Worm (Caenorhabditis elegans): ENCODE results near the gene gcy-15.
"Not testable (repeated sequence)": the region's sequence is repeated elsewhere in the genome, so short reads cannot be mapped to it uniquely, and the experiment has no call there.

Gene gcy-15

ce11 chrII:3206423-3206989 lies 9.6 kb upstream of the gcy-15 start, which contains the start of the genes ZC239.20 and ZC239.21:
TSS of gene ZC239.20 (minus strand) at chrII:3206523.
TSS of gene ZC239.21 (plus strand) at chrII:3206939.
- no peak for TF ChIP-seq lin-26 (GFP tag; IDR thresholded peaks at IDR 0.05)
- no peak for TF ChIP-seq athp-1 (tag; optimal IDR thresholded peaks at IDR 0.05)
- no peak for TF ChIP-seq madf-10 (tag; optimal IDR thresholded peaks at IDR 0.05)
- no peak for TF ChIP-seq B0336.3 (GFP tag; IDR thresholded peaks at IDR 0.05)
- no peak for TF ChIP-seq sea-2 (GFP tag; IDR thresholded peaks at IDR 0.05)
- no peak for TF ChIP-seq F22D6.2 (tag; optimal IDR thresholded peaks at IDR 0.05)
- no peak for TF ChIP-seq mcd-1 (GFP tag; IDR thresholded peaks at IDR 0.05)
- TF ChIP-seq K12H6.12 (tag; optimal IDR thresholded peaks at IDR 0.05) = no peak
- no peak for TF ChIP-seq let-526 (GFP tag; IDR thresholded peaks at IDR 0.05)
- no peak for TF ChIP-seq hrde-1 (tag; optimal IDR thresholded peaks at IDR 0.05; ENCODE audit: borderline replicate concordance)
- TF ChIP-seq attf-3 (GFP tag; conservative IDR thresholded peaks at IDR 0.05) = no peak
- no peak for TF ChIP-seq nfyb-1 (GFP tag; IDR thresholded peaks at IDR 0.05)
- TF ChIP-seq nhr-179 (tag; optimal IDR thresholded peaks at IDR 0.05) = no peak
- TF ChIP-seq bed-2 (GFP tag; IDR thresholded peaks at IDR 0.05) = no peak
- no peak for TF ChIP-seq D2030.7 (GFP tag; IDR thresholded peaks at IDR 0.05)

- TF ChIP-seq F57A8.1 (GFP tag; optimal IDR thresholded peaks at IDR 0.05) (no peak), nhr-120 (GFP tag; IDR thresholded peaks at IDR 0.05) (no peak), ceh-79 (tag; optimal IDR thresholded peaks at IDR 0.05) (no peak), hlh-26 (GFP tag; conservative IDR thresholded peaks at IDR 0.05) (no peak), T26A5.8 (tag; optimal IDR thresholded peaks at IDR 0.05) (no peak)
These were observed 6.5 kb upstream of the gcy-15 start, which contains the start of gene sri-50 for ce11 chrII:3203415-3203814. TSS of gene sri-50 (plus strand) at chrII:3203715.

ce11 chrII:3202519-3202918 lies 5.7 kb upstream of the gcy-15 start, which contains the start of gene sri-53:
TSS of gene sri-53 (minus strand) at chrII:3202619.
- TF ChIP-seq tbp1 (GFP tag; optimal IDR thresholded peaks at IDR 0.05) (no peak), let-526 (GFP tag; IDR thresholded peaks at IDR 0.05) (no peak), B0035.1 (tag; optimal IDR thresholded peaks at IDR 0.05) (no peak), F55B11.4 (tag; optimal IDR thresholded peaks at IDR 0.05; ENCODE audit: borderline replicate concordance, insufficient read depth) (no peak), bed-1 (GFP tag; IDR thresholded peaks at IDR 0.05) (no peak), F39B2.1 (GFP tag; IDR thresholded peaks at IDR 0.05) (no peak)

ce11 chrII:3201242-3201641 lies 4.4 kb upstream of the gcy-15 start, which contains the start of gene sri-48:
TSS of gene sri-48 (minus strand) at chrII:3201342.
- TF ChIP-seq atf-7 (tag; optimal IDR thresholded peaks at IDR 0.05); him-1 (tag; optimal IDR thresholded peaks at IDR 0.05); lir-1 (GFP tag; conservative IDR thresholded peaks at IDR 0.05): not testable (repeated sequence)

- no peak for TF ChIP-seq ztf-26 (tag; optimal IDR thresholded peaks at IDR 0.05)
- no peak for TF ChIP-seq B0336.3 (GFP tag; IDR thresholded peaks at IDR 0.05)
- no peak for TF ChIP-seq F57C9.4 (tag; optimal IDR thresholded peaks at IDR 0.05)
- TF ChIP-seq madf-3 (GFP tag; IDR thresholded peaks at IDR 0.05) = no peak
- TF ChIP-seq athp-1 (tag; optimal IDR thresholded peaks at IDR 0.05) = no peak
- TF ChIP-seq snpc-1.1 (tag; optimal IDR thresholded peaks at IDR 0.05; ENCODE audit: insufficient read depth) = no peak
- no peak for TF ChIP-seq C06A6.2 (GFP tag; conservative IDR thresholded peaks at IDR 0.05)
- TF ChIP-seq snpc-4 (GFP tag; optimal IDR thresholded peaks at IDR 0.05) = no peak
- TF ChIP-seq snpc-4 (tag; optimal IDR thresholded peaks at IDR 0.05) = no peak
- no peak for TF ChIP-seq nhr-179 (tag; optimal IDR thresholded peaks at IDR 0.05)
- TF ChIP-seq snpc-1.3 (tag; optimal IDR thresholded peaks at IDR 0.05; ENCODE audit: insufficient read depth) = no peak
- no peak for TF ChIP-seq him-1 (tag; optimal IDR thresholded peaks at IDR 0.05)
- TF ChIP-seq sptf-2 (GFP tag; optimal IDR thresholded peaks at IDR 0.05) = no peak
- TF ChIP-seq Y79H2A.3 (GFP tag; conservative IDR thresholded peaks at IDR 0.05) = no peak
- TF ChIP-seq F39B2.1 (GFP tag; IDR thresholded peaks at IDR 0.05) = no peak
- TF ChIP-seq F55B11.4 (tag; optimal IDR thresholded peaks at IDR 0.05; ENCODE audit: borderline replicate concordance, insufficient read depth) = no peak
- TF ChIP-seq hmg-20 (GFP tag; IDR thresholded peaks at IDR 0.05) = no peak
- no peak for TF ChIP-seq pbrm-1 (GFP tag; IDR thresholded peaks at IDR 0.05)
- TF ChIP-seq ceh-58 (GFP tag; IDR thresholded peaks at IDR 0.05) = no peak
- no peak for TF ChIP-seq zim-3 (tag; optimal IDR thresholded peaks at IDR 0.05)
These were observed 2.1 kb upstream of the gcy-15 start, which contains the start of gene sri-51 for ce11 chrII:3198998-3199397. TSS of gene sri-51 (minus strand) at chrII:3199098.
